Fruit fly (Drosophila melanogaster): ENCODE data around the gene neo.
A peak's percentile ranks its signal among the peaks of the same experiment; 100 is the strongest.

Gene neo

dm6 chr3R:29817664-29818063 lies 1.3 kb upstream of the neo start, which contains the start of gene CG7829:
Gene CG7829 (minus strand): TSS chr3R:29817764.
- no peak for TF ChIP-seq CG17801 (GFP tag; optimal IDR thresholded peaks at IDR 0.05; ENCODE audit: partially characterized antibody)

DNA sequence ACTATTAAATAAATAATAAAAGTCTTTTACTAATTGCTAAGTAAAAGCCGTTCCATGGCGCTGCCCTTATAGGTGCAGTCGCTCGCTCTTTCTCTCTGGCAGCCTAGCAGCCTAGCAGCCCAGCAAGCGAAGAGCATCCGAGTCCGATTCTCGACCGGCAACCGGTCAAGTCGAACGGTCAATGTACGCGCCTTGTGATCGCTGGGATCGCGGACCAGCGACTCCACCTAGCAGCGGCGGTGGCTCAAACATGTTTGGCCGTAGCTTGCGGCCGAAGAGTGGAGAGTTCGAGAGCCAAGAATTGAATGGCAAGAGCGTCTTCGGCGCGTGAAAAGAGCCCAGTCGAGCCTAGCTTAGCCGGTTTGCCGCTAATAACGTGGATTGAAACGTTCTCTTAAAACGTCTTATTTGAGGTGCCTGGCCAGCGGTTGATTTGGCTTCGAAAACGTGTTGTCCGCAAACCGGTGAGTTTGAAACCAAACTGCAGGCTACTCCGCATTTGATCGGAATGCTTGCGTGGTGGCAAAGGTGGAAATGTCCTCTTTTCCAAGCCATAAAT lies 10.4 kb downstream of the neo start:
- TF ChIP-seq CG17801 (GFP tag; optimal IDR thresholded peaks at IDR 0.05; ENCODE audit: partially characterized antibody), result no peak

DNA sequence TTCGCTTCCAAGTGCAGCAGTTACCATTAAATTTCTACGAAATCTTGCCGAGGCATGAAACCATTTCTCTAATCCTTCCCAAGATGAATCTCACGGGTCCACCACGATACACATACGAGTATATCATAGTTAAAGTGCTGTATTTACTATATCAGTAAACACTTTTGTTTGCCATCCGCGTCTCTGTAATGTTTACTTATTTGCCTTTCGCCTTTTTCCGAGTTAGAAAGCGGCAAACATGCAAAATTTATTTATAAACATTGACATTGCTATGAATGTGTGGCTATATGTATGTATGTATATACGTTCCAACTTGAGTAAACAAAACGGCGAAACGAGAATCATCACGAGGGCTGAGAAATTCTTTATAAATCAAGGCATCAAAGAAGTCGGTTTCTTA lies 12.0 kb downstream of the neo start:
- TF ChIP-seq CG17801 (GFP tag; optimal IDR thresholded peaks at IDR 0.05; ENCODE audit: partially characterized antibody), result no peak

DNA sequence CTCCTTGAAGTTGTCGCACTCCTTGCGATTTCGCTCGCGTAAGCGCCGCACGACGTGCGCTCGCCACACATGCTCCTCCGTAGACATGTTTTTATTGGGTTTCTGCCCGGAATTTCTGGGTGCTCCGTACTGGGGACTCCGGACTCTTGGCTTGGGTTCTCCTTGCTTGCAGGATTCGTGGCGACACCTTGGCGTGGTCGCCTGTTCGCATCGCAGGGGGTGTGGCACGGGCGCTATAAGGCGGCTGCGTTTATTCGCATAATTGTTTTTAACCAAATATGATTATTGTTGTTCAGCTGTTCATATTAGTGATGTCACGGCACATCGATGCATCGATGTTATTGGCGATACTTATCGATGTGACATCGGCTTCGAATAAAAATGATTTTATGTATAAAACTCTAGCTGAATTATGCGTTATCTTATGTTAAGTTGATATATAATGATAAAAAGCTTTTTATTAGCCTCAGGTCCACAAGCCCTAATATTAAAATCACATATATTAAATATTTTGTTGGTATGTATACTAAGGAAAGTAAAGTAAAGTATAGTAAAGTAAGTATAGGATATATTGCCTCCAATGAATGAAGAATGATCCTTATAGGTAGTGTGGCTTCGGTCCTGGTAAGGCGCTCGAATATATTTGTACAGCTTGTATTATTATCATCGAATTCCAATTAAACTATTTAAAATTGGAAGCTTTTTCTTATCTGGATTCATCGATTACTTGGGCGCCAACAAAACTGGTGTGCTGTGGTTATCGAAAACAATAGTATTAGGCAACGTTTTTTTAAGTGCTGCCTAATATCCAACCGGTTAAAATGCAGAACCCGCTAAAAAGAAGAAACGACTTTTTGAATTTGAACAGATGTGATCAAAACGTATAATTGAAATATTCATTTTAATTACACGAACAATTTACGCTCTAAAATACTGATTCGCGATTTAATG lies 16.1 kb downstream of the neo start, which contains the start of gene Atg16:
Atg16 (minus strand) TSS at position 343 of the 951 bp plus-strand sequence.
- no peak for TF ChIP-seq CG17801 (GFP tag; optimal IDR thresholded peaks at IDR 0.05; ENCODE audit: partially characterized antibody)

DNA sequence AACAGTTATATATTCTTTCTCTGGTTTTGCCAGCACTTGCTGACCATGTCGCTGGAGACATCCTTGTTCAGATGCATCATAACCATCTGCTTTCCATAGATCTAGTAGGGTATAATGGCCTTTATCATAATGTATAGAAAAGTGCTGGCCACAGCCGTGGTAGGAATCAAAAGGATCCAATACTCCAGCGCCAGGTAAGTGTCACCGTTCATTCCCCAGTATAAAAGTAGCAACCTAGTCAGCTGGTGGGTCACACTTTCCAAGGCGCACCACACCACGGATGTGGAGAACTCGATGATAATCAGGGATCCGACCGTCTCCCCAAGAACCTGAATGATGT lies 16.7 kb downstream of the neo start, which contains the start of gene Prtl99C:
Prtl99C (plus strand) TSS at position 241 of the 340 bp plus-strand sequence.
- no peak for TF ChIP-seq CG17801 (GFP tag; optimal IDR thresholded peaks at IDR 0.05; ENCODE audit: partially characterized antibody)

DNA sequence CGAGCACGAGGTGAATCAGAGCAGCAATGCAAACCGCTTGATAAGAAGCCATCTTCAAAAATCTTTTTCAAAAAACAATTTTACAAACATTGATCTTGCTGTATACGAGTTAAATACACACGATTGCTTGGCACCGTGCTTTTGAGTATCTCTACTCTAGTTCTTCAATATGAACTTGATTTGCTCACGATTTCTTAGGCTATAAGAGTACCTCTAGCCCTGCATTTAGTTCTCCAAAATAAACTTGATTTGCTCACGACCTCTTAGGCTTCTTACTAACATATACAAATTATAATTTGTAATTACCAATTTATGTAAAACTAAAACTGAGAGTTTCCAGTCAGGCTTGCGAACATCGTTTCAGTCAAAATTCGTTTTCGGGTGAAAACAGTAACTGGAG lies 17.3 kb downstream of the neo start, which contains the start of gene CG42592:
CG42592 (minus strand) TSS at position 101 of the 400 bp plus-strand sequence.
- TF ChIP-seq CG17801 (GFP tag; optimal IDR thresholded peaks at IDR 0.05; ENCODE audit: partially characterized antibody), result no peak

DNA sequence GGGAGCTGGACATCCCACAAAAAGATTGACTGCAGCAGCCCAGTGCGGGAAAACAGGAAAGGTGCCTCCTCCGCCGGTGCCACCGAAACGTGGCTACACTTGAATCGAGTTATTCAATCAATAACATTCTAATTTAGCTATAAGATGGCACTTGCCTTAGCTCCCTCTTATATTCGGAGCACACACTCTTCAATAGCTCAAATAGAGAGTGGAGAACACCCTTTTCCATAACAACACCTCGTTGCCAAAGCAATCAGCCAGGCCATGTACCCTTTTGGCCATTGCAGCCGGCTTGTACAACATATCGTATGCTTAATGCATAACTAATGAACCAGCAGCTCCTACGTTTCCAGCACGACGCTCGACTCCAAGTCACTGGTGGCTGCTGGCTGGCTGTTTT lies 18.8 kb downstream of the neo start:
- TF ChIP-seq CG17801 (GFP tag; optimal IDR thresholded peaks at IDR 0.05; ENCODE audit: partially characterized antibody), result no peak

DNA sequence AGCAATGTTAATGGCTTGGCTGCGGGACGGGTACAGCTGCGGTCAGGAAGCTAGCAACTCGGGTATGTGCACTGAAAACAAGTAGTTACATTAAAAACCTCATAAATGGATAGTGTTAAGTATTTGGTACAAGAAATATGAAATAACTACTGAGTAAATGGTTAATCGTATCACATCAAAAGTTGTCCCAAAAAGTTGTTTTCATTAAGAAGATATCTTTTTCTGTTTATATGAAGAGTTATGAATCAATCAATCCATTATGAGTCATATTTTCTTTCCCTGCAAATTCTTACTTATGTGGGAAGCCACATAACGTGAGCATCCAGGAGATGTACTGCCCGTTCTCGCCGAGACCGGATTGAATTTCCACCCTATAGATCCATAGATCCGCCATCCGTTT lies 19.8 kb downstream of the neo start:
- no peak for TF ChIP-seq CG17801 (GFP tag; optimal IDR thresholded peaks at IDR 0.05; ENCODE audit: partially characterized antibody)

dm6 chr3R:29839707-29840311 lies 20.9 kb downstream of the neo start:
- TF ChIP-seq CG17801 (GFP tag; optimal IDR thresholded peaks at IDR 0.05; ENCODE audit: partially characterized antibody), result peak; percentile 3

DNA sequence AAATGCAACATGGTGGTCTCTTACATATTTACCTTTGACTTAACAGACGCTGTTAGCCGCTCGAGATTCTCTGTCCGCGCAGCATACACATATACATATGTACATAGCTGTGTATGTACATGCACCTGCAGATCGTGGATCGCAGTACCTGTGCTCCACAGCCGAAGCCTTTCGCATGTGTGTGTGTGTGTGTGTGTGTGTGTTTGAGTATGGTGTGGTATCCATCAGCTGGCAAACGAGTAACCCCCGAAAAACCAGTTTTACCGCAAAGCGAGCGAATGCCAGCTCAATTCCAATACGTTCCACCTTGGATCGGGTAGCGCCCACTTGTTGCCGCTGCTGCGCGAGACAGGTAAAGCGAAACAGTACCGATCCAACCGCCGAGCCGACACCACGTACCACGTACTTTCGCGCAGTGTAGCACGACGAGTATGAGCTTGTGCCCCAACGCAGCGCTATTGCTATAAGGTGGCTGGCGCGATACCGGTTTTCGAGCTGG lies 22.4 kb downstream of the neo start, which contains the start of gene Cad99C:
Cad99C (plus strand) TSS at position 365 of the 499 bp plus-strand sequence.
- no peak for TF ChIP-seq CG17801 (GFP tag; optimal IDR thresholded peaks at IDR 0.05; ENCODE audit: partially characterized antibody)

- no peak for TF ChIP-seq CG17801 (GFP tag; optimal IDR thresholded peaks at IDR 0.05; ENCODE audit: partially characterized antibody)
Measured at dm6 chr3R:29847126-29847525, 28.2 kb downstream of the neo start.

dm6 chr3R:29857228-29857627 lies 38.3 kb downstream of the neo start, which contains the start of gene dgt1:
Gene dgt1 (minus strand): TSS chr3R:29857491.
- TF ChIP-seq CG17801 (GFP tag; optimal IDR thresholded peaks at IDR 0.05; ENCODE audit: partially characterized antibody), result no peak

DNA sequence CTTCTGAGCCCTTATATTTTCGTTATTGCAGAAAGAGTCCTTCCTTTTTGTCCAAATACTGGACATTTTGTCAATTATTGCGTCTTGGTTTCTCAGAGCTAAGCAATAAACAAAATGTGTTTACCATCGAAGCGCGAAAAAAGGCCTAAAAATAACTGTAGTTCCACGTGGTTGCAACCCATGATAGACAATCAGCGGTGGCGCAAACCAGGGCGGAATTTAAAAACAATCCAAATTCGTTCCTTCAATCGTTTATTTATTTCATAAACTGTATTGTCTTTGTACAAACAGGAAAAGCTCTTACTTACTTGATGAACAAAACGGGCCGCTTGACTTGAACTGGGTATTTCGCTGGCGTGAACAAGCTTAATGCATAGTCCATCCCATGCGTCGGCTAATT lies 39.9 kb downstream of the neo start, which contains the start of gene CG7824:
CG7824 (minus strand) TSS at position 131 of the 400 bp plus-strand sequence.
- TF ChIP-seq CG17801 (GFP tag; optimal IDR thresholded peaks at IDR 0.05; ENCODE audit: partially characterized antibody), result no peak

DNA sequence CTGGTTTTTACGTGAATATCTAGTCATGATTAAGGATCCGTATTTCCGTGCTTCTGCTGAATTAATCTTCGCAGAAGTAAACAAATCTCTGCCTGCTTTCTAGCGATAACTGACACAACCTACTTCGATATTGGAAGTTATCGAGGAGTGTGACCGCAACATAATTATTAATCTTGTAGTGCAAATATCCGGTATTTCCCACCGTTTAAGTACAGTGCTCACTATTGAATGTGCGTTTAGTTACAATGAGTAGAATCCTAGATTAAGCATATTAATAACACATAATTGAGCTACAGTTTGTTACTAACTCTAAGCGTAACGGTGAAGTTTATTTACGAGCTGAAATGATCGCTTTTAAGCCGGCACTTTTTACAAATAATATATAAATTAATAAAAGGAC lies 40.8 kb downstream of the neo start:
- TF ChIP-seq CG17801 (GFP tag; optimal IDR thresholded peaks at IDR 0.05; ENCODE audit: partially characterized antibody), result peak; percentile 27

Measured in ovary, adult (tissue).